Fruit fly (Drosophila melanogaster) whole organism: ENCODE data around the gene Mul1.

Experiments
- CG8478 ChIP-seq: fragments of >200 bp; optimal IDR thresholded peaks from 2 replicates; lab custom pipeline; 2018; ENCODE audit warnings: inconsistent platforms
- Dll ChIP-seq: fragments of >200 bp; optimal IDR thresholded peaks from 2 replicates; lab custom pipeline; 2017
- EcR ChIP-seq, 2 experiments: fragments of >200 bp; optimal IDR thresholded peaks; 2 replicates each; lab custom pipeline; 2017; ENCODE audit warnings: missing biosample characterization in 2 of 2, missing genetic modification characterization in 2 of 2, missing genetic modification reagents in 2 of 2
- pan ChIP-seq: fragments of >200 bp; optimal IDR thresholded peaks from 2 replicates; lab custom pipeline; 2017
- psq ChIP-seq: fragments of >200 bp; optimal IDR thresholded peaks from 2 replicates; lab custom pipeline; 2017

DNA sequence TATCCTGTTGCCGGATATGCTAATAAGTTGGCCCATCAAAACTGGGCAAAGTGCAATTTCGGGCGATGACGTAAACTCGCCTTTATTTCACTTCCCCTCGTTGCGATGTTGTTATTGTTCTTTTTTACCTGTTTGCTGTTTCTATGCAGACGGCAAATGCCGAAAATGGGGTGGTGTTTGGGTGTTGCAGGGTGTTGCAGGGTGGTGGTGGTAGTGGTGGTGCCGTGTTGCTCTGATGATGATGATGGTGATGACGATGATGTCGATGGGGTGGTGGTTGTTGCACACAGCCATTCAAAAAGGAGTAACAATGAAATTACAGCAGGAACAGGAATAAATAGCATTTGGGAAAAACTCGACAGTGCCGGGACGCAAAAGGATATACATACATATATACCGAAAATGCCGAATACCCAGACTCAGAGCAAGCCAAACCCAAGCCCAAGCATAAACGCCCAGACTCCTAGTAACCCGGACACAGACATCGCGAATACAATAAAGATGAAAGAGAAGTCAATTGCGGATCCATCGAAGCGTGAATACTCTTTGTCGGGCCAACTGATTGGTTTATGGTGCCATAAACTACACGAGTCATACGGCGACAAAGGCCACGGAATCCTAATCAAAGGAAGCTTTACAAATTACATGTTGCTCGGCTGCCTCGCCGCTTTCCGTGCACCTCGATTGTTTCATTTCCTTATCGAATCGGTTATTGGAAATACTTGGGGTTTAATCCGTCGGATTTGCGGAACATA, 42.3 kb upstream of the Mul1 start:
- TF ChIP-seq Dll (lab: Kevin White, UChicago) (no peak), psq (lab: Kevin White, UChicago) (no peak), EcR (GFP tag; optimal IDR thresholded peaks at IDR 0.05; lab: Kevin White, UChicago) (no peak), CG8478 (lab: Kevin White, UChicago) (no peak), pan (lab: Kevin White, UChicago) (no peak)
